Worm (Caenorhabditis elegans) whole organism, late embryonic: Measurements from ENCODE around the gene T05G5.1.

Source experiments
- C08G9.2 ChIP-seq: sonication (generic microtip); optimal IDR thresholded peaks from 2 replicates; lab custom pipeline; 2016; ENCODE audit warnings: mild to moderate bottlenecking, missing genetic modification characterization, moderate library complexity, missing compliant biosample characterization
- K02D7.2 ChIP-seq: sonication (generic microtip); optimal IDR thresholded peaks from 2 replicates; lab custom pipeline; 2017; ENCODE audit warnings: mild to moderate bottlenecking, missing genetic modification characterization, missing compliant biosample characterization
- K09A11.1 ChIP-seq: sonication (generic microtip); optimal IDR thresholded peaks from 2 replicates; lab custom pipeline; 2017; ENCODE audit warnings: antibody characterized with exemption, mild to moderate bottlenecking, missing genetic modification characterization, missing compliant biosample characterization; ENCODE audit not compliant: insufficient read depth
- T23F11.4 ChIP-seq: fragments of 200-800 bp; sonication (Bioruptor generic); optimal IDR thresholded peaks from 2 replicates; lab custom pipeline; 2018; ENCODE audit warnings: mild to moderate bottlenecking, missing genetic modification characterization, missing compliant biosample characterization
- ahr-1 ChIP-seq: sonication (generic microtip); optimal IDR thresholded peaks from 2 replicates; lab custom pipeline; 2016; ENCODE audit warnings: missing genetic modification characterization, missing compliant biosample characterization
- ama-1 ChIP-seq: fragments of 150-350 bp; optimal IDR thresholded peaks from 2 replicates; lab custom pipeline; 2014
- ceh-18 ChIP-seq: sonication (generic microtip); optimal IDR thresholded peaks from 2 replicates; lab custom pipeline; 2016; ENCODE audit warnings: missing genetic modification characterization, missing compliant biosample characterization
- ceh-19 ChIP-seq: fragments of 200-800 bp; sonication (Bioruptor generic); optimal IDR thresholded peaks from 2 replicates; lab custom pipeline; 2018; ENCODE audit warnings: mild to moderate bottlenecking, missing genetic modification characterization, missing compliant biosample characterization
- ceh-2 ChIP-seq: sonication (generic microtip); optimal IDR thresholded peaks from 2 replicates; lab custom pipeline; 2016; ENCODE audit warnings: missing genotype, missing genetic modification characterization, missing compliant biosample characterization
- ceh-22 ChIP-seq: sonication (generic microtip); optimal IDR thresholded peaks from 2 replicates; lab custom pipeline; 2017; ENCODE audit warnings: missing biosample characterization, missing genetic modification characterization
- ceh-24 ChIP-seq: sonication (generic microtip); optimal IDR thresholded peaks from 2 replicates; lab custom pipeline; 2016; ENCODE audit warnings: mild to moderate bottlenecking, missing genetic modification characterization, missing compliant biosample characterization
- ceh-31 ChIP-seq: sonication (generic microtip); optimal IDR thresholded peaks from 2 replicates; lab custom pipeline; 2016; ENCODE audit warnings: missing genetic modification characterization, missing compliant biosample characterization
- ceh-6 ChIP-seq: fragments of 200-800 bp; sonication (Bioruptor generic); optimal IDR thresholded peaks from 2 replicates; lab custom pipeline; 2018; ENCODE audit warnings: mild to moderate bottlenecking, missing genetic modification characterization, missing compliant biosample characterization
- ceh-9 ChIP-seq: sonication (generic microtip); optimal IDR thresholded peaks from 2 replicates; lab custom pipeline; 2016; ENCODE audit warnings: mild to moderate bottlenecking, missing genetic modification characterization, inconsistent platforms, missing compliant biosample characterization
- che-1 ChIP-seq: sonication (generic microtip); optimal IDR thresholded peaks from 2 replicates; lab custom pipeline; 2016; ENCODE audit warnings: mild to moderate bottlenecking, missing genetic modification characterization, missing compliant biosample characterization
- dmd-4 ChIP-seq: sonication (generic microtip); optimal IDR thresholded peaks from 2 replicates; lab custom pipeline; 2016; ENCODE audit warnings: borderline replicate concordance, missing genetic modification characterization, missing compliant biosample characterization
- dve-1 ChIP-seq: sonication (generic microtip); optimal IDR thresholded peaks from 2 replicates; lab custom pipeline; 2017; ENCODE audit warnings: antibody characterized with exemption, mild to moderate bottlenecking, missing genetic modification characterization, missing compliant biosample characterization
- elt-2 ChIP-seq: sonication (generic microtip); optimal IDR thresholded peaks from 2 replicates; lab custom pipeline; 2016; ENCODE audit warnings: missing genetic modification reagents, missing genetic modification characterization, missing compliant biosample characterization
- elt-4 ChIP-seq: sonication (generic microtip); optimal IDR thresholded peaks from 2 replicates; lab custom pipeline; 2016; ENCODE audit warnings: missing genetic modification characterization, missing compliant biosample characterization
- ets-4 ChIP-seq: sonication (generic microtip); optimal IDR thresholded peaks from 2 replicates; lab custom pipeline; 2016; ENCODE audit warnings: missing genetic modification characterization, missing compliant biosample characterization
- fkh-6 ChIP-seq: sonication (generic microtip); optimal IDR thresholded peaks from 2 replicates; lab custom pipeline; 2016; ENCODE audit warnings: missing genetic modification characterization, missing compliant biosample characterization
- hlh-13 ChIP-seq: fragments of 200-800 bp; sonication (Bioruptor generic); optimal IDR thresholded peaks from 2 replicates; lab custom pipeline; 2018; ENCODE audit warnings: mild to moderate bottlenecking, missing genetic modification characterization, missing compliant biosample characterization
- hlh-6 ChIP-seq: sonication (generic microtip); optimal IDR thresholded peaks from 2 replicates; lab custom pipeline; 2016; ENCODE audit warnings: missing genotype, missing genetic modification characterization, missing compliant biosample characterization
- mec-3 ChIP-seq: sonication (generic microtip); optimal IDR thresholded peaks from 2 replicates; lab custom pipeline; 2016; ENCODE audit warnings: borderline replicate concordance, missing genetic modification characterization, missing compliant biosample characterization
- nfya-1 ChIP-seq: sonication (generic microtip); optimal IDR thresholded peaks from 2 replicates; lab custom pipeline; 2017; ENCODE audit warnings: missing genetic modification characterization, mild to moderate bottlenecking, missing compliant biosample characterization, antibody characterized with exemption, moderate library complexity
- nhr-11 ChIP-seq: fragments of 150-350 bp; optimal IDR thresholded peaks from 2 replicates; lab custom pipeline; 2014; ENCODE audit warnings: missing biosample characterization, missing genetic modification characterization
- odd-2 ChIP-seq: sonication (generic microtip); optimal IDR thresholded peaks from 2 replicates; lab custom pipeline; 2017; ENCODE audit warnings: antibody characterized with exemption, mild to moderate bottlenecking, missing genetic modification characterization, missing compliant biosample characterization
- pag-3 ChIP-seq: sonication (generic microtip); optimal IDR thresholded peaks from 2 replicates; lab custom pipeline; 2016; ENCODE audit warnings: missing compliant biosample characterization, missing genetic modification characterization, borderline replicate concordance
- pha-2 ChIP-seq: sonication (generic microtip); optimal IDR thresholded peaks from 2 replicates; lab custom pipeline; 2017; ENCODE audit warnings: mild to moderate bottlenecking, missing genetic modification characterization, missing compliant biosample characterization
- pha-4 ChIP-seq: fragments of 150-350 bp; optimal IDR thresholded peaks from 2 replicates; lab custom pipeline; 2018; ENCODE audit warnings: missing biosample characterization, missing genetic modification reagents, missing genetic modification characterization
- pqm-1 ChIP-seq: sonication (generic microtip); optimal IDR thresholded peaks from 2 replicates; lab custom pipeline; 2016; ENCODE audit warnings: missing genetic modification characterization, missing compliant biosample characterization
- rnt-1 ChIP-seq: sonication (generic microtip); optimal IDR thresholded peaks from 2 replicates; lab custom pipeline; 2016; ENCODE audit warnings: missing genetic modification characterization, missing compliant biosample characterization
- sox-4 ChIP-seq: sonication (generic microtip); optimal IDR thresholded peaks from 2 replicates; lab custom pipeline; 2017; ENCODE audit warnings: mild to moderate bottlenecking, missing genetic modification characterization, inconsistent platforms, missing compliant biosample characterization
- unc-55 ChIP-seq: sonication (generic microtip); optimal IDR thresholded peaks from 2 replicates; lab custom pipeline; 2017; ENCODE audit warnings: missing biosample characterization, missing genetic modification reagents, missing genetic modification characterization
- zip-5 ChIP-seq: sonication (generic microtip); optimal IDR thresholded peaks from 2 replicates; lab custom pipeline; 2016; ENCODE audit warnings: missing genetic modification characterization, missing compliant biosample characterization

T05G5.1 gene

ce11 chrIII:9714731-9715130 lies 28.4 kb downstream of the T05G5.1 start:
- TF ChIP-seq ceh-6 (GFP tag; lab: Kevin White, UChicago) (no peak), elt-2 (tag; lab: Kevin White, UChicago) (peak; percentile 52)

ce11 chrIII:9713862-9714261 lies 29.3 kb downstream of the T05G5.1 start, which contains the start of gene ncx-6:
TSS of gene ncx-6 (minus strand) at chrIII:9713949.
- TF ChIP-seq ceh-9 (no peak), ceh-24 (tag; lab: Kevin White, UChicago) (no peak), sox-4 (no peak), T23F11.4 (GFP tag; lab: Kevin White, UChicago) (no peak), pqm-1 (tag; lab: Kevin White, UChicago) (no peak), nfya-1 (tag; lab: Kevin White, UChicago) (no peak), ceh-18 (tag; lab: Kevin White, UChicago) (no peak), mec-3 (tag; lab: Kevin White, UChicago) (no peak), ceh-19 (GFP tag; lab: Kevin White, UChicago) (no peak), fkh-6 (tag; lab: Kevin White, UChicago) (no peak), ceh-2 (tag; lab: Kevin White, UChicago) (no peak), pha-4 (tag; lab: Kevin White, UChicago) (no peak), K09A11.1 (tag; lab: Kevin White, UChicago) (no peak), ceh-22 (tag; lab: Kevin White, UChicago) (no peak), hlh-13 (GFP tag; lab: Kevin White, UChicago) (no peak), C08G9.2 (tag; lab: Kevin White, UChicago) (no peak), nhr-11 (tag; lab: Kevin White, UChicago) (no peak), hlh-6 (tag; lab: Kevin White, UChicago) (no peak)

ce11 chrIII:9713182-9713581 lies 30.0 kb downstream of the T05G5.1 start:
- TF ChIP-seq ceh-18 (tag; lab: Kevin White, UChicago) (no peak), ets-4 (tag; lab: Kevin White, UChicago) (no peak), K02D7.2 (no peak), dve-1 (no peak), che-1 (no peak), elt-4 (tag; lab: Kevin White, UChicago) (no peak), pha-2 (tag; lab: Kevin White, UChicago) (no peak)

- TF ChIP-seq rnt-1 (no peak), ceh-19 (GFP tag; lab: Kevin White, UChicago) (no peak), che-1 (no peak), T23F11.4 (GFP tag; lab: Kevin White, UChicago) (no peak), ama-1 (no peak), hlh-13 (GFP tag; lab: Kevin White, UChicago) (no peak), ahr-1 (tag; lab: Kevin White, UChicago) (no peak), ceh-31 (tag; lab: Kevin White, UChicago) (no peak), zip-5 (tag; lab: Kevin White, UChicago) (no peak), fkh-6 (tag; lab: Kevin White, UChicago) (no peak), ceh-9 (no peak), odd-2 (no peak), dmd-4 (no peak), unc-55 (GFP tag; lab: Kevin White, UChicago) (no peak), mec-3 (tag; lab: Kevin White, UChicago) (no peak), pag-3 (no peak)
Measured at ce11 chrIII:9711163-9711562, 32.0 kb downstream of the T05G5.1 start.
